Fruit fly (Drosophila melanogaster): ENCODE measurements around the gene CG43231.

Gene CG43231

DNA sequence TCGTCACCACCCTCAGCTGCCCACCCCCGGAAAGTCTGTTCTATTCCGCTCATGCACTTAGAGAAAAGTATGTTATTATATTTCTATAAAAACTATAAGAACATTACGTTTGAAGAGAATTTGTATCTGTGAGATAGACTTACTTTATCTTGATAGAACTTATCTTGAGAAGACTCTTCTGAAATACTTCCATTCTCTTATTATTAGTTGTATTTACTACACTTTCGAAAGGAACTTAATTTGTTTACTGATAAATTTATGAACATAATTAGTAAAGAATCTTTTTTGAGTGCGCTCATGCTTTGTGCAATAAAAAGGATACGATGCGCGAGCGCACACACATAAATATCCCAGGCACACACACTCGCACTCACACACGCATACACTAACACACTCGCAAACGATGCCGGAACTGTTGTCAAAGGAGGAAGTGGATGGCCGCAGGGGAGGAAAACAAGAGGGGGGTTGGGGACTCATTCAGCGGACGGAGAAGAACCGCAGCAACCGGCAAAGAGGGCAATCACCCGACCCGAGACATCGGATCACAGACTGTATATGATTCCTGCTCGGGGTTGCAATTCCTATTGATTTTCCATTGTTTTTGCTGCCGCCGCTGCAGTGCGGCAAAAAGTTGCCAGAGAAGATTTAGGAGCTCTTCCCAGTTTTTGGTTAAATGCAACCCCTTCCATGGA lies 42.8 kb downstream of the CG43231 start (continued):
- TF ChIP-seq ato (GFP tag; IDR thresholded peaks at IDR 0.05; ENCODE audit: partially characterized antibody) (no peak), CG6654 (GFP tag; optimal IDR thresholded peaks at IDR 0.05) (no peak), H2.0 (GFP tag; IDR thresholded peaks at IDR 0.05) (no peak), CG11695 (GFP tag; IDR thresholded peaks at IDR 0.05) (no peak), nau (GFP tag; optimal IDR thresholded peaks at IDR 0.05) (no peak), gcm (GFP tag; optimal IDR thresholded peaks at IDR 0.05) (peak; percentile 26), hb (GFP tag; IDR thresholded peaks at IDR 0.05; ENCODE audit: partially characterized antibody) (no peak), Xrp1 (GFP tag; IDR thresholded peaks at IDR 0.05) (peak; percentile 53; the same call in 1 of the 2 replicates), z (GFP tag; IDR thresholded peaks at IDR 0.05) (no peak), CG6689 (GFP tag; IDR thresholded peaks at IDR 0.05) (no peak), GATAe (GFP tag; conservative IDR thresholded peaks at IDR 0.05) (no peak), zen (tag; optimal IDR thresholded peaks at IDR 0.05) (no peak), Doc2 (GFP tag; IDR thresholded peaks at IDR 0.05) (no peak), HLH3B (GFP tag; IDR thresholded peaks at IDR 0.05) (no peak), Mad (GFP tag; optimal IDR thresholded peaks at IDR 0.05) (no peak), CG18599 (GFP tag; optimal IDR thresholded peaks at IDR 0.05) (peak; percentile 31), CG17802 (tag; optimal IDR thresholded peaks at IDR 0.05) (no peak), CG13624 (GFP tag; optimal IDR thresholded peaks at IDR 0.05) (no peak), NFAT (GFP tag; IDR thresholded peaks at IDR 0.05) (no peak), CG6765 (GFP tag; optimal IDR thresholded peaks at IDR 0.05) (no peak), Hsf (GFP tag; optimal IDR thresholded peaks at IDR 0.05) (no peak), CG3995 (GFP tag; optimal IDR thresholded peaks at IDR 0.05) (no peak), lola (GFP tag; optimal IDR thresholded peaks at IDR 0.05) (peak in 1 of 3 experiments; percentile 78), Stat92E (GFP tag; optimal IDR thresholded peaks at IDR 0.05) (no peak), CG31224 (GFP tag; IDR thresholded peaks at IDR 0.05) (no peak), Mrtf (GFP tag; IDR thresholded peaks at IDR 0.05) (no peak), CG12071 (GFP tag; optimal IDR thresholded peaks at IDR 0.05) (no peak), oc (tag; optimal IDR thresholded peaks at IDR 0.05) (no peak), CG12236 (GFP tag; optimal IDR thresholded peaks at IDR 0.05) (no peak), CG10366 (GFP tag; IDR thresholded peaks at IDR 0.05) (no peak), zfh1 (GFP tag; IDR thresholded peaks at IDR 0.05) (peak; percentile 31; the same call in 1 of the 3 replicates), H15 (GFP tag; IDR thresholded peaks at IDR 0.05) (no peak), Ets65A (GFP tag) (peak; percentile 58), CG2712 (tag; optimal IDR thresholded peaks at IDR 0.05) (peak; percentile 74), tin (GFP tag; optimal IDR thresholded peaks at IDR 0.05) (peak; percentile 20), CG4328 (GFP tag; optimal IDR thresholded peaks at IDR 0.05) (no peak), dm (GFP tag; optimal IDR thresholded peaks at IDR 0.05) (no peak), Gsc (GFP tag; IDR thresholded peaks at IDR 0.05) (no peak), CG4360 (GFP tag; IDR thresholded peaks at IDR 0.05) (no peak), dan (GFP tag; IDR thresholded peaks at IDR 0.05) (no peak), Ada2b (GFP tag; IDR thresholded peaks at IDR 0.05) (no peak), dmrt11E (tag; optimal IDR thresholded peaks at IDR 0.05) (peak; percentile 79), CG10321 (GFP tag; IDR thresholded peaks at IDR 0.05) (no peak), CG31365 (tag; optimal IDR thresholded peaks at IDR 0.05) (no peak), prd (optimal IDR thresholded peaks at IDR 0.05) (no peak), prd (GFP tag; IDR thresholded peaks at IDR 0.05) (no peak), klu (GFP tag; IDR thresholded peaks at IDR 0.05) (no peak), vvl (GFP tag; IDR thresholded peaks at IDR 0.05) (0 out of 2 replicates have a peak, but pooled peaks have one; percentile 36), CG30403 (GFP tag; optimal IDR thresholded peaks at IDR 0.05) (peak; percentile 60), Ssrp (tag; optimal IDR thresholded peaks at IDR 0.05) (peak; percentile 64), CG18619 (GFP tag; optimal IDR thresholded peaks at IDR 0.05) (no peak)
